Worm (Caenorhabditis elegans) whole organism, young adult: Measurements from ENCODE around the gene C29F7.3.

Experiments used
- B0261.1 ChIP-seq: sonication (generic microtip); optimal IDR thresholded peaks from 2 replicates; lab custom pipeline; 2016; ENCODE audit warnings: mild to moderate bottlenecking, missing genetic modification characterization, moderate library complexity, missing compliant biosample characterization
- C06A6.2 ChIP-seq: fragments of 200-800 bp; sonication (Bioruptor generic); conservative IDR thresholded peaks from 2 replicates; pipeline ENCODE4 v1.3.6; 2022; ENCODE audit warnings: missing genetic modification characterization, missing compliant biosample characterization
- F33H1.4 ChIP-seq: fragments of 200-800 bp; sonication (Bioruptor generic); IDR thresholded peaks from 2 replicates; pipeline ENCODE4 v1.3.6; 2022; ENCODE audit warnings: missing genetic modification reagents, missing genetic modification characterization, missing compliant biosample characterization
- F39B2.1 ChIP-seq: fragments of 200-800 bp; sonication (Bioruptor generic); IDR thresholded peaks from 2 replicates; pipeline ENCODE4 v1.3.6; 2022; ENCODE audit warnings: missing genetic modification reagents, missing genetic modification characterization, missing compliant biosample characterization
- F52B5.7 ChIP-seq: sonication (generic microtip); optimal IDR thresholded peaks from 2 replicates; lab custom pipeline; 2016; ENCODE audit warnings: mild to moderate bottlenecking, missing genetic modification characterization, missing compliant biosample characterization
- F55B11.4 ChIP-seq: sonication (generic microtip); optimal IDR thresholded peaks from 2 replicates; lab custom pipeline; 2016; ENCODE audit warnings: missing compliant biosample characterization, missing genetic modification characterization, borderline replicate concordance; ENCODE audit not compliant: insufficient read depth
- T26A5.8 ChIP-seq: sonication (generic microtip); optimal IDR thresholded peaks from 2 replicates; lab custom pipeline; 2016; ENCODE audit warnings: missing genetic modification characterization, missing compliant biosample characterization
- Y53G8AR.9 ChIP-seq: fragments of 200-800 bp; sonication (Bioruptor generic); conservative IDR thresholded peaks from 2 replicates; pipeline ENCODE4 v1.3.6; 2022; ENCODE audit warnings: missing genetic modification reagents, missing genetic modification characterization, missing compliant biosample characterization
- Y56A3A.18 ChIP-seq: fragments of 200-800 bp; sonication (Bioruptor generic); IDR thresholded peaks from 2 replicates; pipeline ENCODE4 v1.3.6; 2022; ENCODE audit warnings: missing genetic modification reagents, missing genetic modification characterization, missing compliant biosample characterization
- Y95B8A.8 ChIP-seq: fragments of 200-800 bp; sonication (Bioruptor generic); IDR thresholded peaks from 2 replicates; pipeline ENCODE4 v1.3.6; 2022; ENCODE audit warnings: missing genetic modification reagents, missing genetic modification characterization, missing compliant biosample characterization
- ZK185.1 ChIP-seq: sonication (generic microtip); optimal IDR thresholded peaks from 2 replicates; lab custom pipeline; 2016; ENCODE audit warnings: mild to moderate bottlenecking, missing genetic modification characterization, missing compliant biosample characterization; ENCODE audit not compliant: poor library complexity, severe bottlenecking
- aptf-2 ChIP-seq: fragments of 200-800 bp; sonication (Bioruptor generic); conservative IDR thresholded peaks from 2 replicates; pipeline ENCODE4 v1.3.6; 2022; ENCODE audit warnings: missing genetic modification reagents, missing genetic modification characterization, missing compliant biosample characterization
- atf-7 ChIP-seq: sonication (generic microtip); optimal IDR thresholded peaks from 2 replicates; lab custom pipeline; 2017; ENCODE audit warnings: mild to moderate bottlenecking, missing genetic modification characterization, missing compliant biosample characterization
- bed-1 ChIP-seq: fragments of 200-800 bp; sonication (Bioruptor generic); IDR thresholded peaks from 2 replicates; pipeline ENCODE4 v1.3.6; 2022; ENCODE audit warnings: missing genetic modification reagents, missing genetic modification characterization, missing compliant biosample characterization
- cebp-1 ChIP-seq, 2 experiments: fragments of 200-800 bp in 1 of 2; sonication (Bioruptor generic) in 1 of 2; sonication (generic microtip) in 1 of 2; IDR thresholded peaks in 1 of 2; optimal IDR thresholded peaks in 1 of 2; 2 replicates each; pipeline versions ENCODE4 v1.3.6 to Lab custom; 2017 to 2022; ENCODE audit warnings: missing compliant biosample characterization in 2 of 2, missing genetic modification characterization in 2 of 2, mild to moderate bottlenecking in 1 of 2, missing genetic modification reagents in 1 of 2, moderate library complexity in 1 of 2
- cebp-2 ChIP-seq: fragments of 200-800 bp; sonication (Bioruptor generic); IDR thresholded peaks from 2 replicates; pipeline ENCODE4 v1.3.6; 2022; ENCODE audit warnings: missing genetic modification characterization, missing compliant biosample characterization
- ceh-58 ChIP-seq: fragments of 200-800 bp; sonication (Bioruptor generic); IDR thresholded peaks from 2 replicates; pipeline ENCODE4 v1.3.6; 2022; ENCODE audit warnings: missing genetic modification characterization, missing compliant biosample characterization
- ceh-79 ChIP-seq: sonication (generic microtip); optimal IDR thresholded peaks from 2 replicates; lab custom pipeline; 2017; ENCODE audit warnings: mild to moderate bottlenecking, missing genetic modification characterization, missing compliant biosample characterization
- ceh-91 ChIP-seq: fragments of 200-800 bp; sonication (Bioruptor generic); IDR thresholded peaks from 2 replicates; pipeline ENCODE4 v1.3.6; 2022; ENCODE audit warnings: missing genetic modification reagents, missing genetic modification characterization, missing compliant biosample characterization
- dpl-1 ChIP-seq: fragments of 150-350 bp; optimal IDR thresholded peaks from 2 replicates; lab custom pipeline; 2014; ENCODE audit warnings: missing biosample characterization, missing genetic modification reagents, missing genetic modification characterization
- efl-1 ChIP-seq: fragments of 150-350 bp; optimal IDR thresholded peaks from 2 replicates; lab custom pipeline; 2014; ENCODE audit warnings: missing biosample characterization, missing genetic modification reagents, missing genetic modification characterization
- egl-18 ChIP-seq: fragments of 200-800 bp; sonication (Bioruptor generic); IDR thresholded peaks from 2 replicates; pipeline ENCODE4 v1.3.6; 2022; ENCODE audit warnings: missing genetic modification reagents, missing genetic modification characterization, missing compliant biosample characterization
- ekl-4 ChIP-seq: fragments of 200-800 bp; sonication (Bioruptor generic); IDR thresholded peaks from 2 replicates; pipeline ENCODE4 v1.3.6; 2022; ENCODE audit warnings: missing genetic modification reagents, missing genetic modification characterization, missing compliant biosample characterization
- ets-4 ChIP-seq: fragments of 200-800 bp; sonication (Bioruptor generic); optimal IDR thresholded peaks from 2 replicates; lab custom pipeline; 2018; ENCODE audit warnings: mild to moderate bottlenecking, missing genetic modification characterization, missing compliant biosample characterization
- hlh-12 ChIP-seq: sonication (generic microtip); optimal IDR thresholded peaks from 2 replicates; lab custom pipeline; 2016; ENCODE audit warnings: missing genetic modification characterization, missing compliant biosample characterization
- hsf-1 ChIP-seq: fragments of 200-800 bp; sonication (Bioruptor generic); IDR thresholded peaks from 2 replicates; pipeline ENCODE4 v1.3.6; 2022; ENCODE audit warnings: missing genetic modification reagents, missing genetic modification characterization, missing compliant biosample characterization
- lag-1 ChIP-seq: fragments of 200-800 bp; sonication (Bioruptor generic); IDR thresholded peaks from 2 replicates; pipeline ENCODE4 v1.3.6; 2022; ENCODE audit warnings: missing genetic modification reagents, missing genetic modification characterization, missing compliant biosample characterization
- let-526 ChIP-seq: fragments of 200-800 bp; sonication (Bioruptor generic); IDR thresholded peaks from 2 replicates; pipeline ENCODE4 v1.3.6; 2022; ENCODE audit warnings: missing genetic modification reagents, missing genetic modification characterization, missing compliant biosample characterization
- let-607 ChIP-seq, 2 experiments: fragments of 200-800 bp in 1 of 2; sonication (Bioruptor generic) in 1 of 2; sonication (generic microtip) in 1 of 2; optimal IDR thresholded peaks; 2 replicates each; lab custom pipeline; 2016 to 2018; ENCODE audit warnings: mild to moderate bottlenecking in 2 of 2, missing compliant biosample characterization in 2 of 2, missing genetic modification characterization in 2 of 2, moderate library complexity in 2 of 2, missing genotype in 1 of 2
- lin-26 ChIP-seq: fragments of 200-800 bp; sonication (Bioruptor generic); IDR thresholded peaks from 2 replicates; pipeline ENCODE4 v1.3.6; 2022; ENCODE audit warnings: missing genetic modification reagents, missing genetic modification characterization, missing compliant biosample characterization
- lin-54 ChIP-seq: fragments of 200-800 bp; sonication (Bioruptor generic); optimal IDR thresholded peaks from 2 replicates; lab custom pipeline; 2018; ENCODE audit warnings: mild to moderate bottlenecking, missing genetic modification characterization, missing compliant biosample characterization
- mes-4 ChIP-seq: sonication (generic microtip); optimal IDR thresholded peaks from 2 replicates; lab custom pipeline; 2016; ENCODE audit warnings: missing genotype, missing genetic modification characterization, missing compliant biosample characterization
- nhr-80 ChIP-seq: sonication (generic microtip); optimal IDR thresholded peaks from 2 replicates; lab custom pipeline; 2016; ENCODE audit warnings: missing genetic modification characterization, missing compliant biosample characterization
- nhr-90 ChIP-seq: sonication (generic microtip); optimal IDR thresholded peaks from 2 replicates; lab custom pipeline; 2016; ENCODE audit warnings: missing genotype, mild to moderate bottlenecking, missing genetic modification characterization, missing compliant biosample characterization
- pbrm-1 ChIP-seq: fragments of 200-800 bp; sonication (Bioruptor generic); IDR thresholded peaks from 2 replicates; pipeline ENCODE4 v1.3.6; 2022; ENCODE audit warnings: missing genetic modification reagents, missing genetic modification characterization, missing compliant biosample characterization
- rcor-1 ChIP-seq: fragments of 200-800 bp; sonication (Bioruptor generic); IDR thresholded peaks from 2 replicates; pipeline ENCODE4 v1.3.6; 2022; ENCODE audit warnings: missing genetic modification reagents, missing genetic modification characterization, missing compliant biosample characterization
- repo-1 ChIP-seq: sonication (generic microtip); optimal IDR thresholded peaks from 2 replicates; lab custom pipeline; 2017; ENCODE audit warnings: mild to moderate bottlenecking, missing genetic modification characterization, missing compliant biosample characterization
- snpc-3.4 ChIP-seq: sonication (generic microtip); optimal IDR thresholded peaks from 2 replicates; lab custom pipeline; 2017; ENCODE audit warnings: missing genetic modification characterization, mild to moderate bottlenecking, missing compliant biosample characterization, antibody characterized with exemption, moderate library complexity, missing genotype, missing genetic modification reagents
- sptf-2 ChIP-seq: fragments of 200-800 bp; sonication (Bioruptor generic); optimal IDR thresholded peaks from 2 replicates; lab custom pipeline; 2018; ENCODE audit warnings: mild to moderate bottlenecking, missing genetic modification characterization, missing compliant biosample characterization
- tbx-9 ChIP-seq: sonication (generic microtip); optimal IDR thresholded peaks from 2 replicates; lab custom pipeline; 2016; ENCODE audit warnings: borderline replicate concordance, missing genetic modification characterization, inconsistent platforms, missing compliant biosample characterization
- tlf-1 ChIP-seq: fragments of 200-800 bp; sonication (Bioruptor generic); optimal IDR thresholded peaks from 2 replicates; lab custom pipeline; 2018; ENCODE audit warnings: mild to moderate bottlenecking, missing genetic modification characterization, missing compliant biosample characterization
- zfh-2 ChIP-seq: fragments of 200-800 bp; sonication (Bioruptor generic); conservative IDR thresholded peaks from 2 replicates; pipeline ENCODE4 v1.3.6; 2022; ENCODE audit warnings: missing genetic modification reagents, missing genetic modification characterization, missing compliant biosample characterization
- ztf-18 ChIP-seq: sonication (generic microtip); optimal IDR thresholded peaks from 2 replicates; lab custom pipeline; 2016; ENCODE audit warnings: missing genotype, mild to moderate bottlenecking, missing genetic modification characterization, missing compliant biosample characterization
- ztf-22 ChIP-seq: fragments of 200-800 bp; sonication (Bioruptor generic); optimal IDR thresholded peaks from 2 replicates; lab custom pipeline; 2018; ENCODE audit warnings: mild to moderate bottlenecking, missing genetic modification characterization, moderate library complexity, missing compliant biosample characterization
- ztf-25 ChIP-seq: fragments of 200-800 bp; sonication (Bioruptor generic); IDR thresholded peaks from 2 replicates; pipeline ENCODE4 v1.3.6; 2022; ENCODE audit warnings: missing genetic modification reagents, missing genetic modification characterization, missing compliant biosample characterization
- ztf-28 ChIP-seq: fragments of 200-800 bp; sonication (Bioruptor generic); IDR thresholded peaks from 2 replicates; pipeline ENCODE4 v1.3.6; 2022; ENCODE audit warnings: missing genetic modification reagents, missing genetic modification characterization, missing compliant biosample characterization

C29F7.3 gene

DNA sequence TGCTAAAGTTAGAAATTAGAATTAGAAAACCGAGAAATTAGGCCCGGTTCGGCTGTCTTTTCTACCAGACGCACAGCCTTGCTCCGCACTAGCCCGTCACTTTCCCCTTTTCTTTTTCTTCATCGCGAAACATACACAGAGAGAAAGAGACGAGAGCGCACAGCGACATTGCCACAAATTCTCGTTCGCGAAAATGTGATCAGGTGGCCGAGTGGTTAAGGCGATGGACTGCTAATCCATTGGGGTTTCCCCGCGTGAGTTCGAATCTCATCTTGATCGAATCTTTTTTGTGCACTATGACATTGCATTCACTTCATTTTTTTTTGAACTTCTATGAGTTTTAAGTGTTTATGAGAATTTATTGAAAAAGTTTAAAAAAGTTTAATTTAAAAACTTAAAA, 22.7 kb upstream of the C29F7.3 start (continued):
- TF ChIP-seq ztf-22 (GFP tag; lab: Kevin White, UChicago) (no peak), ztf-28 (GFP tag; lab: Robert Waterston, UW) (0 out of 2 replicates have a peak, but pooled peaks have one; percentile 60), rcor-1 (GFP tag; lab: Robert Waterston, UW) (peak; percentile 68), ceh-58 (GFP tag; lab: Robert Waterston, UW) (no peak), Y95B8A.8 (GFP tag; lab: Robert Waterston, UW) (no peak), ceh-91 (GFP tag; lab: Robert Waterston, UW) (no peak), Y53G8AR.9 (GFP tag; lab: Robert Waterston, UW) (0 out of 2 replicates have a peak, but pooled peaks have one; percentile 35), dpl-1 (GFP tag; lab: Kevin White, UChicago) (no peak), ekl-4 (GFP tag; lab: Robert Waterston, UW) (peak; percentile 51; the same call in 1 of the 2 replicates), nhr-90 (tag; lab: Kevin White, UChicago) (peak; percentile 60)

DNA sequence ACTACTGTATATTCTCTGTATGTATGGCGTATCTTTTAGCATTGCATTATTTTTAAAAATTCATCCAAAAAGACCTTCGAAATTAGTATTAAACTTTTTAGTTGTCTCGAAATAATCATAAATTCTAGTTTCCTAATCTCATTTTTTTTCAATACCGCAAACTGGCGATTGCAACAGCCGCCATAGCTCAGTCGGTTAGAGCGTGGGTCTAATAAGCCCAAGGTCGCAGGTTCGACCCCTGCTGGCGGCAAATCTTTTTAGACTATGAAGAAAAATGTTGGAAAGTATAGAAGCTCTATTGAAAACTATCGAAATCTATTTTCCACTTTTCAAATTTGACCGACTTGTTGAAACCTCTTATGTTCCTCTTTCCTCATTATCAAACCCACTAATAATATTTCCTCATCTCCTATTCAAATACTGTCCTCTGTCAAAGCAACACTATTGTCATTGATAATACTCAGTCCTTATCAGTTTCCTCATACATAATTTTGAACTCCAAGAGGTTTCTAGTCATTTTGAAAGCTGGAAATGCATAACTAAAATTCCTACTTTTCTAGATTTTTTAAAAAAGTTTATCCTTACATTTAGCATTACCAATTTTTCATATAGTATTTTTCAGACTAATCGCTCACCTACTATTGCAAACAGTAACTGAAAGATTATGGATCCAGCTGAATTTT, 16.2 kb upstream of the C29F7.3 start, which contains the start of gene jmjd-3.3:
TSS of gene jmjd-3.3 (plus strand) at position 633 of the 683 bp plus-strand sequence.
- TF ChIP-seq nhr-80 (no peak), C06A6.2 (GFP tag; lab: Robert Waterston, UW) (no peak), cebp-1 (GFP tag; IDR thresholded peaks at IDR 0.05; lab: Robert Waterston, UW) (no peak), cebp-1 (tag; optimal IDR thresholded peaks at IDR 0.05; lab: Kevin White, UChicago) (no peak), zfh-2 (GFP tag; lab: Robert Waterston, UW) (no peak), ceh-79 (tag; lab: Kevin White, UChicago) (no peak), atf-7 (tag; lab: Kevin White, UChicago) (no peak), bed-1 (GFP tag; lab: Robert Waterston, UW) (no peak), lag-1 (GFP tag; lab: Robert Waterston, UW) (no peak), mes-4 (tag; lab: Kevin White, UChicago) (no peak), cebp-2 (GFP tag; lab: Robert Waterston, UW) (no peak), hlh-12 (tag; lab: Kevin White, UChicago) (no peak), B0261.1 (tag; lab: Kevin White, UChicago) (peak; percentile 61), F52B5.7 (no peak), let-607 (tag; optimal IDR thresholded peaks at IDR 0.05; lab: Kevin White, UChicago) (no peak), aptf-2 (GFP tag; lab: Robert Waterston, UW) (no peak), T26A5.8 (tag; lab: Kevin White, UChicago) (no peak), ZK185.1 (tag; lab: Kevin White, UChicago) (no peak), ztf-18 (tag; lab: Kevin White, UChicago) (no peak), sptf-2 (GFP tag; lab: Kevin White, UChicago) (no peak), F33H1.4 (GFP tag; lab: Robert Waterston, UW) (no peak), lin-54 (GFP tag; lab: Kevin White, UChicago) (no peak), ets-4 (GFP tag; lab: Kevin White, UChicago) (no peak), let-526 (GFP tag; lab: Robert Waterston, UW) (no peak), F55B11.4 (tag; lab: Kevin White, UChicago) (no peak), ekl-4 (GFP tag; lab: Robert Waterston, UW) (no peak), ztf-25 (GFP tag; lab: Robert Waterston, UW) (no peak), tbx-9 (tag; lab: Kevin White, UChicago) (no peak), Y56A3A.18 (GFP tag; lab: Robert Waterston, UW) (no peak), repo-1 (tag; lab: Kevin White, UChicago) (no peak), hsf-1 (GFP tag; lab: Robert Waterston, UW) (no peak), pbrm-1 (GFP tag; lab: Robert Waterston, UW) (no peak), egl-18 (GFP tag; lab: Robert Waterston, UW) (no peak), tlf-1 (GFP tag; lab: Kevin White, UChicago) (no peak), ztf-28 (GFP tag; lab: Robert Waterston, UW) (no peak), efl-1 (GFP tag; lab: Kevin White, UChicago) (no peak), snpc-3.4 (tag; lab: Kevin White, UChicago) (peak; percentile 35), F39B2.1 (GFP tag; lab: Robert Waterston, UW) (no peak), lin-26 (peak; percentile 44; the same call in 1 of the 2 replicates)
